Fruit fly (Drosophila melanogaster) whole organism, embryonic: ENCODE results near the gene MICU3.

Experiments used
- CG10959 ChIP-seq: fragments of 200-800 bp; sonication (Bioruptor generic); IDR thresholded peaks from 2 replicates; pipeline ENCODE4 v1.3.6; 2022; ENCODE audit warnings: missing biosample characterization, missing genetic modification characterization
- CG11093 ChIP-seq: fragments of 200-800 bp; sonication (Bioruptor generic); IDR thresholded peaks from 3 replicates; pipeline ENCODE4 v1.3.6; 2022; ENCODE audit warnings: missing biosample characterization, missing genetic modification characterization
- CG11456 ChIP-seq: fragments of 200-800 bp; sonication (Bioruptor generic); IDR thresholded peaks from 3 replicates; pipeline ENCODE4 v1.3.6; 2022; ENCODE audit warnings: missing biosample characterization, missing genetic modification characterization
- CG14441 ChIP-seq: fragments of 200-800 bp; sonication (Bioruptor generic); IDR thresholded peaks from 2 replicates; pipeline ENCODE4 v1.3.6; 2022; ENCODE audit warnings: missing biosample characterization, missing genetic modification characterization
- CG15269 ChIP-seq: fragments of 200-800 bp; sonication (Bioruptor generic); optimal IDR thresholded peaks from 2 replicates; lab custom pipeline; 2018; ENCODE audit warnings: missing biosample characterization, mild to moderate bottlenecking, missing genetic modification characterization, moderate library complexity
- CG17359 ChIP-seq: fragments of 200-800 bp; sonication (Bioruptor generic); optimal IDR thresholded peaks from 3 replicates; lab custom pipeline; 2018; ENCODE audit warnings: missing biosample characterization, mild to moderate bottlenecking, missing genetic modification characterization, moderate library complexity
- CG17612 ChIP-seq: fragments of 200-800 bp; sonication (Bioruptor generic); IDR thresholded peaks from 2 replicates; pipeline ENCODE4 v1.3.6; 2022; ENCODE audit warnings: missing biosample characterization, missing genetic modification characterization
- CG18599 ChIP-seq: fragments of 200-800 bp; sonication (Bioruptor generic); optimal IDR thresholded peaks from 3 replicates; lab custom pipeline; 2017; ENCODE audit warnings: missing biosample characterization, missing genetic modification characterization, mild to moderate bottlenecking, moderate library complexity, missing genetic modification reagents
- CG2875 ChIP-seq: fragments of 200-800 bp; sonication (Bioruptor generic); optimal IDR thresholded peaks from 2 replicates; lab custom pipeline; 2017; ENCODE audit warnings: missing biosample characterization, mild to moderate bottlenecking, missing genetic modification characterization, missing genetic modification reagents
- CG3065 ChIP-seq: fragments of 200-800 bp; sonication (Bioruptor generic); optimal IDR thresholded peaks from 2 replicates; lab custom pipeline; 2016; ENCODE audit warnings: missing biosample characterization, missing genetic modification characterization
- CG4282 ChIP-seq: fragments of 200-800 bp; sonication (Bioruptor generic); optimal IDR thresholded peaks from 2 replicates; lab custom pipeline; 2016; ENCODE audit warnings: missing biosample characterization, missing genetic modification characterization
- CG4707 ChIP-seq: fragments of 200-800 bp; sonication (Bioruptor generic); optimal IDR thresholded peaks from 2 replicates; lab custom pipeline; 2018; ENCODE audit warnings: missing biosample characterization, mild to moderate bottlenecking, missing genetic modification characterization, moderate library complexity
- CG4820 ChIP-seq: fragments of 200-800 bp; sonication (Bioruptor generic); optimal IDR thresholded peaks from 3 replicates; lab custom pipeline; 2016; ENCODE audit warnings: missing biosample characterization, missing genetic modification characterization
- CG6175 ChIP-seq: fragments of 200-800 bp; sonication (Bioruptor generic); IDR thresholded peaks from 3 replicates; pipeline ENCODE4 v1.3.6; 2022; ENCODE audit warnings: missing biosample characterization, missing genetic modification characterization
- CG6254 ChIP-seq: fragments of 200-800 bp; sonication (Bioruptor generic); optimal IDR thresholded peaks from 3 replicates; lab custom pipeline; 2017; ENCODE audit warnings: mild to moderate bottlenecking, missing biosample characterization, missing genetic modification reagents, missing genetic modification characterization
- CG7839 ChIP-seq: fragments of 200-800 bp; sonication (Bioruptor generic); optimal IDR thresholded peaks from 3 replicates; lab custom pipeline; 2018; ENCODE audit warnings: missing biosample characterization, mild to moderate bottlenecking, missing genetic modification characterization, moderate library complexity
- CG8281 ChIP-seq: fragments of 200-800 bp; sonication (Bioruptor generic); optimal IDR thresholded peaks from 2 replicates; lab custom pipeline; 2018; ENCODE audit warnings: missing biosample characterization, mild to moderate bottlenecking, missing genetic modification characterization, moderate library complexity
- CG9817 ChIP-seq: fragments of 200-800 bp; sonication (Bioruptor generic); optimal IDR thresholded peaks from 2 replicates; lab custom pipeline; 2018; ENCODE audit warnings: missing biosample characterization, mild to moderate bottlenecking, missing genetic modification characterization, moderate library complexity
- Deaf1 ChIP-seq: fragments of 200-800 bp; optimal IDR thresholded peaks from 3 replicates; lab custom pipeline; 2019; ENCODE audit warnings: missing biosample characterization, mild to moderate bottlenecking, missing genetic modification characterization, moderate library complexity
- ERR ChIP-seq: fragments of 200-800 bp; sonication (Bioruptor generic); optimal IDR thresholded peaks from 2 replicates; lab custom pipeline; 2016; ENCODE audit warnings: missing biosample characterization, missing genetic modification characterization
- Elba2 ChIP-seq: fragments of 200-800 bp; sonication (Bioruptor generic); optimal IDR thresholded peaks from 3 replicates; lab custom pipeline; 2016; ENCODE audit warnings: missing biosample characterization, missing genetic modification characterization
- Hr3 ChIP-seq: fragments of 200-800 bp; sonication (Bioruptor generic); optimal IDR thresholded peaks from 3 replicates; lab custom pipeline; 2016; ENCODE audit warnings: missing biosample characterization, missing genetic modification characterization
- Lim3 ChIP-seq: fragments of 200-800 bp; sonication (Bioruptor generic); IDR thresholded peaks from 2 replicates; pipeline ENCODE4 v1.3.6; 2022; ENCODE audit warnings: missing biosample characterization, missing genetic modification characterization
- Lpt ChIP-seq: fragments of >200 bp; optimal IDR thresholded peaks from 2 replicates; lab custom pipeline; 2018; ENCODE audit warnings: missing biosample characterization, missing genetic modification characterization
- YL-1 ChIP-seq: fragments of 200-800 bp; sonication (Bioruptor generic); optimal IDR thresholded peaks from 3 replicates; lab custom pipeline; 2017; ENCODE audit warnings: missing biosample characterization, mild to moderate bottlenecking, missing genetic modification characterization
- amos ChIP-seq: fragments of 200-800 bp; sonication (Bioruptor generic); IDR thresholded peaks from 2 replicates; pipeline ENCODE4 v1.3.6; 2022; ENCODE audit warnings: missing biosample characterization, missing genetic modification characterization; ENCODE audit not compliant: partially characterized antibody
- bowl ChIP-seq: fragments of 200-800 bp; sonication (Bioruptor generic); IDR thresholded peaks from 2 replicates; pipeline ENCODE4 v1.3.6; 2022; ENCODE audit warnings: missing biosample characterization, missing genetic modification characterization
- cg ChIP-seq: fragments of 200-800 bp; sonication (Bioruptor generic); optimal IDR thresholded peaks from 3 replicates; lab custom pipeline; 2019; ENCODE audit warnings: missing biosample characterization, mild to moderate bottlenecking, missing genetic modification characterization, moderate library complexity
- croc ChIP-seq: fragments of 200-800 bp; sonication (Bioruptor generic); conservative IDR thresholded peaks from 3 replicates; pipeline ENCODE4 v1.3.6; 2022; ENCODE audit warnings: missing biosample characterization, missing genetic modification characterization
- disco-r ChIP-seq: fragments of 200-800 bp; sonication (Bioruptor generic); optimal IDR thresholded peaks from 2 replicates; lab custom pipeline; 2016; ENCODE audit warnings: missing biosample characterization, missing genetic modification characterization
- exex ChIP-seq: fragments of 200-800 bp; sonication (Bioruptor generic); optimal IDR thresholded peaks from 4 replicates; lab custom pipeline; 2018; ENCODE audit warnings: missing biosample characterization, mild to moderate bottlenecking, missing genetic modification characterization, moderate library complexity
- fd96Cb ChIP-seq: fragments of 200-800 bp; sonication (Bioruptor generic); optimal IDR thresholded peaks from 2 replicates; lab custom pipeline; 2018; ENCODE audit warnings: missing biosample characterization, mild to moderate bottlenecking, missing genetic modification characterization, moderate library complexity
- grn ChIP-seq: fragments of 200-800 bp; sonication (Bioruptor generic); optimal IDR thresholded peaks from 3 replicates; lab custom pipeline; 2017; ENCODE audit warnings: missing biosample characterization, missing genetic modification characterization
- inv ChIP-seq: fragments of 200-800 bp; sonication (Bioruptor generic); IDR thresholded peaks from 2 replicates; pipeline ENCODE4 v1.3.6; 2022; ENCODE audit warnings: missing biosample characterization, missing genetic modification characterization; ENCODE audit not compliant: partially characterized antibody
- ken ChIP-seq: fragments of 200-800 bp; sonication (Bioruptor generic); IDR thresholded peaks from 3 replicates; pipeline ENCODE4 v1.3.6; 2022; ENCODE audit warnings: missing biosample characterization, missing genetic modification characterization
- lbe ChIP-seq: fragments of 200-800 bp; sonication (Bioruptor generic); optimal IDR thresholded peaks from 2 replicates; lab custom pipeline; 2016; ENCODE audit warnings: missing biosample characterization, mild to moderate bottlenecking, missing genetic modification characterization
- org-1 ChIP-seq: fragments of 200-800 bp; sonication (Bioruptor generic); optimal IDR thresholded peaks from 2 replicates; lab custom pipeline; 2017; ENCODE audit warnings: missing biosample characterization, missing genetic modification characterization
- p53 ChIP-seq: fragments of 200-800 bp; sonication (Bioruptor generic); optimal IDR thresholded peaks from 2 replicates; lab custom pipeline; 2016; ENCODE audit warnings: missing biosample characterization, missing genetic modification characterization
- psq ChIP-seq: fragments of 200-800 bp; sonication (Bioruptor generic); optimal IDR thresholded peaks from 2 replicates; lab custom pipeline; 2017; ENCODE audit warnings: missing biosample characterization, missing genetic modification characterization
- sc ChIP-seq, 3 experiments: fragments of >200 bp in 2 of 3; fragments of 200-800 bp in 1 of 3; sonication (Bioruptor generic) in 1 of 3; optimal IDR thresholded peaks; 2 replicates in 2 of 3; 3 replicates in 1 of 3; lab custom pipeline; 2017; ENCODE audit warnings: mild to moderate bottlenecking in 1 of 3, missing biosample characterization in 1 of 3, missing genetic modification characterization in 1 of 3, missing genetic modification reagents in 1 of 3
- sd ChIP-seq: fragments of 200-800 bp; sonication (Bioruptor generic); optimal IDR thresholded peaks from 3 replicates; lab custom pipeline; 2018; ENCODE audit warnings: missing biosample characterization, mild to moderate bottlenecking, missing genetic modification characterization, moderate library complexity
- sens ChIP-seq: fragments of 200-800 bp; sonication (Bioruptor generic); peaks from one replicate; lab custom pipeline; 2016; ENCODE audit warnings: missing biosample characterization, missing genetic modification characterization
- sim ChIP-seq: fragments of 200-800 bp; sonication (Bioruptor generic); IDR thresholded peaks from 2 replicates; pipeline ENCODE4 v1.3.6; 2022; ENCODE audit warnings: missing biosample characterization, missing genetic modification characterization
- sr ChIP-seq: fragments of 200-800 bp; sonication (Bioruptor generic); IDR thresholded peaks from 3 replicates; pipeline ENCODE4 v1.3.6; 2022; ENCODE audit warnings: missing biosample characterization, missing genetic modification characterization
- stwl ChIP-seq: fragments of 200-800 bp; sonication (Bioruptor generic); optimal IDR thresholded peaks from 3 replicates; lab custom pipeline; 2018; ENCODE audit warnings: missing biosample characterization, mild to moderate bottlenecking, missing genetic modification characterization, moderate library complexity
- sug ChIP-seq: fragments of 200-800 bp; optimal IDR thresholded peaks from 2 replicates; lab custom pipeline; 2019; ENCODE audit warnings: missing biosample characterization, mild to moderate bottlenecking, missing genetic modification characterization, moderate library complexity
- tgo ChIP-seq: fragments of 200-800 bp; sonication (Bioruptor generic); IDR thresholded peaks from 3 replicates; pipeline ENCODE4 v1.3.6; 2022; ENCODE audit warnings: missing biosample characterization, missing genetic modification characterization
- tin ChIP-seq: fragments of 200-800 bp; sonication (Bioruptor generic); optimal IDR thresholded peaks from 3 replicates; lab custom pipeline; 2016; ENCODE audit warnings: missing biosample characterization, missing genetic modification characterization
- unpg ChIP-seq: fragments of 200-800 bp; sonication (Bioruptor generic); optimal IDR thresholded peaks from 3 replicates; lab custom pipeline; 2018; ENCODE audit warnings: missing biosample characterization, mild to moderate bottlenecking, missing genetic modification characterization, moderate library complexity
- vvl ChIP-seq: fragments of 200-800 bp; sonication (Bioruptor generic); IDR thresholded peaks from 2 replicates; pipeline ENCODE4 v1.3.6; 2022; ENCODE audit warnings: missing biosample characterization, missing genetic modification characterization

MICU3 gene

dm6 chr3R:19826355-19826754, 20.8 kb upstream of the MICU3 start:
- TF ChIP-seq Deaf1 (tag; lab: Kevin White, UChicago) (no peak), CG15269 (tag; lab: Kevin White, UChicago) (peak; percentile 3), disco-r (GFP tag; lab: Kevin White, UChicago) (no peak), CG17612 (GFP tag; lab: Robert Waterston, UW) (no peak), Lim3 (GFP tag; lab: Robert Waterston, UW) (peak; percentile 8; the same call in 1 of the 2 replicates), CG6175 (GFP tag; lab: Robert Waterston, UW) (peak; percentile 58; the same call in 1 of the 3 replicates), stwl (tag; lab: Kevin White, UChicago) (no peak), exex (tag; lab: Kevin White, UChicago) (peak; percentile 76), vvl (GFP tag; lab: Robert Waterston, UW) (peak; percentile 20; the same call in 1 of the 2 replicates), ERR (GFP tag; lab: Kevin White, UChicago) (no peak), ken (no peak), YL-1 (GFP tag; lab: Kevin White, UChicago) (no peak), grn (GFP tag; lab: Kevin White, UChicago) (peak; percentile 90), sug (tag; lab: Kevin White, UChicago) (peak; percentile 43), croc (no peak)

dm6 chr3R:19826806-19827328, 20.2 kb upstream of the MICU3 start:
- TF ChIP-seq CG18599 (peak; percentile 19), fd96Cb (tag; lab: Kevin White, UChicago) (no peak), sim (GFP tag; lab: Robert Waterston, UW) (no peak), CG9817 (tag; lab: Kevin White, UChicago) (no peak), CG11093 (GFP tag; lab: Robert Waterston, UW) (no peak), amos (no peak), sens (GFP tag; lab: Kevin White, UChicago) (peak; percentile 70), inv (GFP tag; lab: Robert Waterston, UW) (no peak), sr (GFP tag; lab: Robert Waterston, UW) (peak; percentile 59; the same call in 2 of the 3 replicates), p53 (GFP tag; lab: Kevin White, UChicago) (no peak), lbe (GFP tag; lab: Kevin White, UChicago) (no peak), sc (optimal IDR thresholded peaks at IDR 0.05; lab: Kevin White, UChicago) (no peak), sc (GFP tag; optimal IDR thresholded peaks at IDR 0.05; lab: Kevin White, UChicago) (no peak), cg (no peak), tgo (no peak), sd (tag; lab: Kevin White, UChicago) (peak; percentile 76), Hr3 (GFP tag; lab: Kevin White, UChicago) (no peak), CG2875 (GFP tag; lab: Kevin White, UChicago) (no peak), CG14441 (GFP tag; lab: Robert Waterston, UW) (no peak), CG4820 (GFP tag; lab: Kevin White, UChicago) (no peak), CG11456 (GFP tag; lab: Robert Waterston, UW) (no peak), CG3065 (GFP tag; lab: Kevin White, UChicago) (no peak), tin (GFP tag; lab: Kevin White, UChicago) (no peak), CG4707 (GFP tag; lab: Kevin White, UChicago) (no peak), CG6254 (GFP tag; lab: Kevin White, UChicago) (no peak), CG17359 (tag; lab: Kevin White, UChicago) (no peak), Lpt (no peak), CG7839 (tag; lab: Kevin White, UChicago) (no peak), org-1 (no peak), psq (GFP tag; lab: Kevin White, UChicago) (no peak), bowl (GFP tag; lab: Robert Waterston, UW) (no peak), CG8281 (tag; lab: Kevin White, UChicago) (no peak), CG4282 (no peak), unpg (GFP tag; lab: Kevin White, UChicago) (no peak), Elba2 (GFP tag; lab: Kevin White, UChicago) (no peak), CG10959 (no peak)
